Worm (Caenorhabditis elegans): ENCODE results near the gene dnpp-1.

The dnpp-1 gene

ce11 chrIII:5822816-5823215, 40.8 kb downstream of the dnpp-1 start:
- no peak for TF ChIP-seq ets-7 (tag; optimal IDR thresholded peaks at IDR 0.05)
- TF ChIP-seq flt-1 (GFP tag; IDR thresholded peaks at IDR 0.05), result no peak
- no peak for TF ChIP-seq hmbx-1 (tag; optimal IDR thresholded peaks at IDR 0.05)
- TF ChIP-seq ama-1 (optimal IDR thresholded peaks at IDR 0.05), result no peak
- TF ChIP-seq scrt-1 (GFP tag; IDR thresholded peaks at IDR 0.05), result no peak
- no peak for TF ChIP-seq B0310.2 (tag; optimal IDR thresholded peaks at IDR 0.05)
- no peak for TF ChIP-seq pes-1 (GFP tag; IDR thresholded peaks at IDR 0.05)
- no peak for TF ChIP-seq tbx-37 (GFP tag; conservative IDR thresholded peaks at IDR 0.05)
- TF ChIP-seq hnd-1 (tag; optimal IDR thresholded peaks at IDR 0.05), result no peak
- no peak for TF ChIP-seq tbx-11 (GFP tag; IDR thresholded peaks at IDR 0.05)
- TF ChIP-seq sea-1 (GFP tag; conservative IDR thresholded peaks at IDR 0.05), result no peak
- no peak for TF ChIP-seq ceh-36 (tag; optimal IDR thresholded peaks at IDR 0.05)
- TF ChIP-seq hmg-4 (GFP tag; optimal IDR thresholded peaks at IDR 0.05), result no peak
- TF ChIP-seq ceh-13 (GFP tag; optimal IDR thresholded peaks at IDR 0.05), result no peak
- TF ChIP-seq F13C5.2 (tag; optimal IDR thresholded peaks at IDR 0.05), result no peak
- TF ChIP-seq tra-4 (tag; optimal IDR thresholded peaks at IDR 0.05), result no peak
- no peak for TF ChIP-seq aly-1 (tag; optimal IDR thresholded peaks at IDR 0.05)

ce11 chrIII:5815932-5816331, 47.7 kb downstream of the dnpp-1 start, which contains the start of gene sma-4:
TSS of gene sma-4 (plus strand) at chrIII:5816232.
- TF ChIP-seq aly-1 (tag; optimal IDR thresholded peaks at IDR 0.05), result no peak
- no peak for TF ChIP-seq tbx-11 (GFP tag; IDR thresholded peaks at IDR 0.05)
- TF ChIP-seq ceh-13 (GFP tag; optimal IDR thresholded peaks at IDR 0.05), result no peak
- TF ChIP-seq ets-7 (tag; optimal IDR thresholded peaks at IDR 0.05), result no peak
- TF ChIP-seq pes-1 (GFP tag; IDR thresholded peaks at IDR 0.05), result no peak
- TF ChIP-seq flt-1 (GFP tag; IDR thresholded peaks at IDR 0.05), result no peak
- no peak for TF ChIP-seq hnd-1 (tag; optimal IDR thresholded peaks at IDR 0.05)
- TF ChIP-seq sea-1 (GFP tag; conservative IDR thresholded peaks at IDR 0.05), result no peak
- no peak for TF ChIP-seq tbx-37 (GFP tag; conservative IDR thresholded peaks at IDR 0.05)
- TF ChIP-seq tra-4 (tag; optimal IDR thresholded peaks at IDR 0.05), result no peak
- no peak for TF ChIP-seq B0310.2 (tag; optimal IDR thresholded peaks at IDR 0.05)
- TF ChIP-seq hmbx-1 (tag; optimal IDR thresholded peaks at IDR 0.05), result no peak
- no peak for TF ChIP-seq ama-1 (optimal IDR thresholded peaks at IDR 0.05)
- no peak for TF ChIP-seq hmg-4 (GFP tag; optimal IDR thresholded peaks at IDR 0.05)
- no peak for TF ChIP-seq ceh-36 (tag; optimal IDR thresholded peaks at IDR 0.05)
- no peak for TF ChIP-seq F13C5.2 (tag; optimal IDR thresholded peaks at IDR 0.05)
- TF ChIP-seq scrt-1 (GFP tag; IDR thresholded peaks at IDR 0.05), result no peak

- TF ChIP-seq F13C5.2 (tag; optimal IDR thresholded peaks at IDR 0.05), result no peak
- TF ChIP-seq tbx-11 (GFP tag; IDR thresholded peaks at IDR 0.05), result no peak
- no peak for TF ChIP-seq pes-1 (GFP tag; IDR thresholded peaks at IDR 0.05)
- no peak for TF ChIP-seq ceh-13 (GFP tag; optimal IDR thresholded peaks at IDR 0.05)
- TF ChIP-seq B0310.2 (tag; optimal IDR thresholded peaks at IDR 0.05), result no peak
- no peak for TF ChIP-seq hmg-4 (GFP tag; optimal IDR thresholded peaks at IDR 0.05)
- no peak for TF ChIP-seq tbx-37 (GFP tag; conservative IDR thresholded peaks at IDR 0.05)
- TF ChIP-seq tra-4 (tag; optimal IDR thresholded peaks at IDR 0.05), result no peak
- no peak for TF ChIP-seq flt-1 (GFP tag; IDR thresholded peaks at IDR 0.05)
- no peak for TF ChIP-seq ets-7 (tag; optimal IDR thresholded peaks at IDR 0.05)
- TF ChIP-seq hmbx-1 (tag; optimal IDR thresholded peaks at IDR 0.05), result no peak
- TF ChIP-seq aly-1 (tag; optimal IDR thresholded peaks at IDR 0.05), result no peak
- no peak for TF ChIP-seq ama-1 (optimal IDR thresholded peaks at IDR 0.05)
- no peak for TF ChIP-seq sea-1 (GFP tag; conservative IDR thresholded peaks at IDR 0.05)
- TF ChIP-seq hnd-1 (tag; optimal IDR thresholded peaks at IDR 0.05), result no peak
Measured at ce11 chrIII:5814799-5815198, 48.8 kb downstream of the dnpp-1 start, which contains the start of gene R12B2.7. TSS of gene R12B2.7 (plus strand) at chrIII:5815045.

- TF ChIP-seq tra-4 (tag; optimal IDR thresholded peaks at IDR 0.05) (no peak), pes-1 (GFP tag; IDR thresholded peaks at IDR 0.05) (no peak), ceh-36 (tag; optimal IDR thresholded peaks at IDR 0.05) (no peak), hmg-4 (GFP tag; optimal IDR thresholded peaks at IDR 0.05) (no peak), ama-1 (optimal IDR thresholded peaks at IDR 0.05) (no peak), flt-1 (GFP tag; IDR thresholded peaks at IDR 0.05) (no peak)
Measured at ce11 chrIII:5814098-5814497, 49.5 kb downstream of the dnpp-1 start.

- TF ChIP-seq F13C5.2 (tag; optimal IDR thresholded peaks at IDR 0.05) (no peak), tra-4 (tag; optimal IDR thresholded peaks at IDR 0.05) (no peak), ceh-36 (tag; optimal IDR thresholded peaks at IDR 0.05) (no peak), hmbx-1 (tag; optimal IDR thresholded peaks at IDR 0.05) (no peak), hnd-1 (tag; optimal IDR thresholded peaks at IDR 0.05) (no peak), aly-1 (tag; optimal IDR thresholded peaks at IDR 0.05) (no peak), tbx-37 (GFP tag; conservative IDR thresholded peaks at IDR 0.05) (no peak), ets-7 (tag; optimal IDR thresholded peaks at IDR 0.05) (no peak), ama-1 (optimal IDR thresholded peaks at IDR 0.05) (no peak), tbx-11 (GFP tag; IDR thresholded peaks at IDR 0.05) (no peak), flt-1 (GFP tag; IDR thresholded peaks at IDR 0.05) (no peak), pes-1 (GFP tag; IDR thresholded peaks at IDR 0.05) (no peak), hmg-4 (GFP tag; optimal IDR thresholded peaks at IDR 0.05) (no peak), sea-1 (GFP tag; conservative IDR thresholded peaks at IDR 0.05) (no peak), ceh-13 (GFP tag; optimal IDR thresholded peaks at IDR 0.05) (no peak), B0310.2 (tag; optimal IDR thresholded peaks at IDR 0.05) (no peak), scrt-1 (GFP tag; IDR thresholded peaks at IDR 0.05) (no peak)
Measured at ce11 chrIII:5813501-5813900, 50.1 kb downstream of the dnpp-1 start.

ce11 chrIII:5812672-5813071, 50.9 kb downstream of the dnpp-1 start:
- no peak for TF ChIP-seq hmbx-1 (tag; optimal IDR thresholded peaks at IDR 0.05)
- no peak for TF ChIP-seq tbx-11 (GFP tag; IDR thresholded peaks at IDR 0.05)
- TF ChIP-seq ceh-36 (tag; optimal IDR thresholded peaks at IDR 0.05), result no peak
- no peak for TF ChIP-seq sea-1 (GFP tag; conservative IDR thresholded peaks at IDR 0.05)
- no peak for TF ChIP-seq tra-4 (tag; optimal IDR thresholded peaks at IDR 0.05)
- TF ChIP-seq aly-1 (tag; optimal IDR thresholded peaks at IDR 0.05), result no peak
- no peak for TF ChIP-seq hmg-4 (GFP tag; optimal IDR thresholded peaks at IDR 0.05)
- TF ChIP-seq hnd-1 (tag; optimal IDR thresholded peaks at IDR 0.05), result no peak
- no peak for TF ChIP-seq ama-1 (optimal IDR thresholded peaks at IDR 0.05)
- no peak for TF ChIP-seq ets-7 (tag; optimal IDR thresholded peaks at IDR 0.05)
- TF ChIP-seq pes-1 (GFP tag; IDR thresholded peaks at IDR 0.05), result no peak
- no peak for TF ChIP-seq flt-1 (GFP tag; IDR thresholded peaks at IDR 0.05)

ce11 chrIII:5811957-5812356, 51.6 kb downstream of the dnpp-1 start:
- TF ChIP-seq B0310.2 (tag; optimal IDR thresholded peaks at IDR 0.05) (no peak), ets-7 (tag; optimal IDR thresholded peaks at IDR 0.05) (no peak), aly-1 (tag; optimal IDR thresholded peaks at IDR 0.05) (no peak), hmbx-1 (tag; optimal IDR thresholded peaks at IDR 0.05) (no peak), hmg-4 (GFP tag; optimal IDR thresholded peaks at IDR 0.05) (no peak), tra-4 (tag; optimal IDR thresholded peaks at IDR 0.05) (no peak), ceh-13 (GFP tag; optimal IDR thresholded peaks at IDR 0.05) (no peak), hnd-1 (tag; optimal IDR thresholded peaks at IDR 0.05) (no peak), flt-1 (GFP tag; IDR thresholded peaks at IDR 0.05) (no peak), pes-1 (GFP tag; IDR thresholded peaks at IDR 0.05) (no peak), sea-1 (GFP tag; conservative IDR thresholded peaks at IDR 0.05) (no peak)

Measured in whole organism, early embryonic.